Worm (Caenorhabditis elegans) whole organism, early embryonic: ENCODE measurements around the gene nifk-1.

Experiments
- B0310.2 ChIP-seq: sonication (generic microtip); optimal IDR thresholded peaks from 2 replicates; lab custom pipeline; 2016; ENCODE audit warnings: mild to moderate bottlenecking, missing genetic modification characterization, missing compliant biosample characterization
- F13C5.2 ChIP-seq: sonication (generic microtip); optimal IDR thresholded peaks from 2 replicates; lab custom pipeline; 2017; ENCODE audit warnings: mild to moderate bottlenecking, missing genetic modification characterization, inconsistent platforms, missing compliant biosample characterization
- ama-1 ChIP-seq: fragments of 150-350 bp; optimal IDR thresholded peaks from 2 replicates; lab custom pipeline; 2014
- ceh-13 ChIP-seq: fragments of 200-800 bp; sonication (Bioruptor generic); optimal IDR thresholded peaks from 2 replicates; lab custom pipeline; 2018; ENCODE audit warnings: mild to moderate bottlenecking, missing genetic modification characterization, missing compliant biosample characterization
- ceh-36 ChIP-seq: sonication (generic microtip); optimal IDR thresholded peaks from 2 replicates; lab custom pipeline; 2016; ENCODE audit warnings: missing genetic modification characterization, inconsistent platforms, missing compliant biosample characterization
- ets-7 ChIP-seq: sonication (generic microtip); optimal IDR thresholded peaks from 2 replicates; lab custom pipeline; 2016; ENCODE audit warnings: missing genotype, missing genetic modification characterization, missing compliant biosample characterization
- flt-1 ChIP-seq: fragments of 200-800 bp; sonication (Bioruptor generic); IDR thresholded peaks from 2 replicates; pipeline ENCODE4 v1.3.6; 2022; ENCODE audit warnings: missing genetic modification characterization, missing compliant biosample characterization
- hmbx-1 ChIP-seq: sonication (generic microtip); optimal IDR thresholded peaks from 2 replicates; lab custom pipeline; 2016; ENCODE audit warnings: mild to moderate bottlenecking, missing genetic modification characterization, missing compliant biosample characterization
- hnd-1 ChIP-seq: sonication (generic microtip); optimal IDR thresholded peaks from 2 replicates; lab custom pipeline; 2016; ENCODE audit warnings: missing genetic modification characterization, missing compliant biosample characterization
- scrt-1 ChIP-seq: fragments of 200-800 bp; sonication (Bioruptor generic); IDR thresholded peaks from 2 replicates; pipeline ENCODE4 v1.3.6; 2022; ENCODE audit warnings: missing genetic modification characterization, missing compliant biosample characterization
- sea-1 ChIP-seq: fragments of 200-800 bp; sonication (Bioruptor generic); conservative IDR thresholded peaks from 2 replicates; pipeline ENCODE4 v1.3.6; 2022; ENCODE audit warnings: missing genetic modification characterization, missing compliant biosample characterization

DNA sequence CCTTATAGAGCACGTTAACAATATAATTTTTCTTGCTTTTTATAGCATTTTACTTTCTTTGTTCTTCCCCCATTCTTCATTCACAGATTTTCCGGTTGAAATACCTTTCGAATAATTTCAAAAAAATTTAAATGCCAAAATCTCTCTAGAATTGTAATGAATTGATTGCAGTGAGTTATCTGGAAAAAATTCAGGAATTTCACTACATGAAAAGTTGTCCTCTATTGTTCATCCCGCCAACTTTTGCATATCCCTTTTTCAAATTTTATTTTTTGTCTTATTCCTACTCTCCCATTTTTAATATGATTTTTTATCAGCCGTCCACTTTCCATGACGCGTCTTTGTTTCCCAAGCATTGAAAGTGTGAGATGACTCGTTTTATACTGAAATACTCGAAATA lies 39.7 kb downstream of the nifk-1 start:
- TF ChIP-seq flt-1 (GFP tag; lab: Robert Waterston, UW) (no peak), ceh-36 (no peak), ama-1 (lab: Kevin White, UChicago) (no peak), ets-7 (no peak), B0310.2 (no peak), sea-1 (GFP tag; lab: Robert Waterston, UW) (no peak), ceh-13 (GFP tag; lab: Kevin White, UChicago) (no peak), scrt-1 (GFP tag; lab: Robert Waterston, UW) (no peak), hmbx-1 (no peak), hnd-1 (no peak), F13C5.2 (no peak)
